Fruit fly (Drosophila melanogaster) whole organism, prepupa: ENCODE measurements around the gene Adat1.

Experiments
- CG10669 ChIP-seq: fragments of 200-800 bp; sonication (Bioruptor generic); optimal IDR thresholded peaks from 3 replicates; lab custom pipeline; 2018; ENCODE audit warnings: missing biosample characterization, mild to moderate bottlenecking, missing genetic modification characterization, moderate library complexity
- CG11294 ChIP-seq: fragments of 200-800 bp; sonication (Bioruptor generic); IDR thresholded peaks from 2 replicates; pipeline ENCODE4 v1.3.6; 2022; ENCODE audit warnings: missing biosample characterization, missing genetic modification characterization
- CG11902 ChIP-seq: fragments of 200-800 bp; sonication (Bioruptor generic); optimal IDR thresholded peaks from 3 replicates; lab custom pipeline; 2016; ENCODE audit warnings: missing biosample characterization, missing genetic modification characterization
- CG15336 ChIP-seq: fragments of 200-800 bp; sonication (Bioruptor generic); IDR thresholded peaks from 2 replicates; pipeline ENCODE4 v1.3.6; 2022; ENCODE audit warnings: missing biosample characterization, missing genetic modification characterization
- CG1621 ChIP-seq: fragments of 200-800 bp; sonication (Bioruptor generic); optimal IDR thresholded peaks from 3 replicates; lab custom pipeline; 2018; ENCODE audit warnings: missing biosample characterization, mild to moderate bottlenecking, missing genetic modification characterization
- CG32006 ChIP-seq: fragments of 200-800 bp; sonication (Bioruptor generic); optimal IDR thresholded peaks from 3 replicates; lab custom pipeline; 2017; ENCODE audit warnings: missing biosample characterization, mild to moderate bottlenecking, missing genetic modification characterization
- CG6163 ChIP-seq: fragments of 200-800 bp; sonication (Bioruptor generic); IDR thresholded peaks from 3 replicates; pipeline ENCODE4 v1.3.6; 2022; ENCODE audit warnings: missing biosample characterization, missing genetic modification characterization
- CG6276 ChIP-seq: fragments of 200-800 bp; sonication (Bioruptor generic); optimal IDR thresholded peaks from 2 replicates; lab custom pipeline; 2017; ENCODE audit warnings: missing biosample characterization, mild to moderate bottlenecking, missing genetic modification characterization
- CG6792 ChIP-seq: fragments of 200-800 bp; sonication (Bioruptor generic); optimal IDR thresholded peaks from 3 replicates; lab custom pipeline; 2016; ENCODE audit warnings: missing biosample characterization, missing genetic modification characterization
- CG6808 ChIP-seq: fragments of 200-800 bp; sonication (Bioruptor generic); optimal IDR thresholded peaks from 3 replicates; lab custom pipeline; 2017; ENCODE audit warnings: missing biosample characterization, missing genetic modification characterization, mild to moderate bottlenecking, moderate library complexity, missing genetic modification reagents
- CG6854 ChIP-seq: fragments of 200-800 bp; sonication (Bioruptor generic); optimal IDR thresholded peaks from 2 replicates; lab custom pipeline; 2017; ENCODE audit warnings: missing biosample characterization, mild to moderate bottlenecking, missing genetic modification characterization
- CG7368 ChIP-seq: fragments of 200-800 bp; sonication (Bioruptor generic); optimal IDR thresholded peaks from 3 replicates; lab custom pipeline; 2016; ENCODE audit warnings: missing biosample characterization, missing genetic modification characterization
- CG8319 ChIP-seq: fragments of 200-800 bp; sonication (Bioruptor generic); optimal IDR thresholded peaks from 3 replicates; lab custom pipeline; 2016; ENCODE audit warnings: missing biosample characterization, missing genetic modification characterization
- CG9139 ChIP-seq: fragments of 200-800 bp; sonication (Bioruptor generic); optimal IDR thresholded peaks from 3 replicates; lab custom pipeline; 2017; ENCODE audit warnings: missing biosample characterization, mild to moderate bottlenecking, missing genetic modification characterization
- Eip75B ChIP-seq: fragments of 200-800 bp; sonication (Bioruptor generic); optimal IDR thresholded peaks from 3 replicates; lab custom pipeline; 2016; ENCODE audit warnings: missing biosample characterization, missing genetic modification characterization
- Eip78C ChIP-seq: fragments of 200-800 bp; sonication (Bioruptor generic); peaks from one replicate; lab custom pipeline; 2016; ENCODE audit warnings: missing biosample characterization, missing genetic modification characterization
- Eip93F ChIP-seq: fragments of 200-800 bp; sonication (Bioruptor generic); optimal IDR thresholded peaks from 2 replicates; lab custom pipeline; 2016; ENCODE audit warnings: missing biosample characterization, mild to moderate bottlenecking, missing genetic modification characterization
- Ets21C ChIP-seq: fragments of 200-800 bp; sonication (Bioruptor generic); optimal IDR thresholded peaks from 3 replicates; lab custom pipeline; 2016; ENCODE audit warnings: missing biosample characterization, missing genetic modification characterization
- Gug ChIP-seq: fragments of 200-800 bp; sonication (Bioruptor generic); IDR thresholded peaks from 2 replicates; pipeline ENCODE4 v1.3.6; 2022; ENCODE audit warnings: missing biosample characterization, missing genetic modification characterization
- Hr38 ChIP-seq: sonication (Bioruptor generic); optimal IDR thresholded peaks from 2 replicates; lab custom pipeline; 2016; ENCODE audit warnings: missing biosample characterization, missing genetic modification characterization
- Hr39 ChIP-seq: fragments of 200-800 bp; sonication (Bioruptor generic); optimal IDR thresholded peaks from 2 replicates; lab custom pipeline; 2016; ENCODE audit warnings: missing biosample characterization, missing genetic modification characterization
- Hr4 ChIP-seq: fragments of 200-800 bp; sonication (Bioruptor generic); optimal IDR thresholded peaks from 3 replicates; lab custom pipeline; 2016; ENCODE audit warnings: missing biosample characterization, missing genetic modification characterization
- Lpt ChIP-seq: fragments of 200-800 bp; sonication (Bioruptor generic); optimal IDR thresholded peaks from 3 replicates; lab custom pipeline; 2016; ENCODE audit warnings: missing biosample characterization, missing genetic modification characterization
- OdsH ChIP-seq: fragments of 200-800 bp; sonication (Bioruptor generic); optimal IDR thresholded peaks from 3 replicates; lab custom pipeline; 2016; ENCODE audit warnings: missing biosample characterization, missing genetic modification characterization
- Sox14 ChIP-seq: fragments of 200-800 bp; sonication (Bioruptor generic); optimal IDR thresholded peaks from 3 replicates; lab custom pipeline; 2016; ENCODE audit warnings: missing biosample characterization, missing genetic modification characterization
- Sox15 ChIP-seq: fragments of 200-800 bp; sonication (Bioruptor generic); optimal IDR thresholded peaks from 3 replicates; lab custom pipeline; 2016; ENCODE audit warnings: missing biosample characterization, missing genetic modification characterization
- achi ChIP-seq: fragments of 200-800 bp; sonication (Bioruptor generic); optimal IDR thresholded peaks from 3 replicates; lab custom pipeline; 2016; ENCODE audit warnings: missing biosample characterization, missing genetic modification characterization
- acj6 ChIP-seq: fragments of 200-800 bp; sonication (Bioruptor generic); optimal IDR thresholded peaks from 3 replicates; lab custom pipeline; 2016; ENCODE audit warnings: missing biosample characterization, missing genetic modification characterization
- dsx ChIP-seq: fragments of 200-800 bp; optimal IDR thresholded peaks from 3 replicates; lab custom pipeline; 2019; ENCODE audit warnings: missing biosample characterization, mild to moderate bottlenecking, missing genetic modification characterization, moderate library complexity; ENCODE audit not compliant: poor library complexity, severe bottlenecking
- eg ChIP-seq: fragments of 200-800 bp; sonication (Bioruptor generic); IDR thresholded peaks from 3 replicates; pipeline ENCODE4 v1.3.6; 2022; ENCODE audit warnings: missing biosample characterization, missing genetic modification characterization
- esn ChIP-seq: fragments of 200-800 bp; sonication (Bioruptor generic); optimal IDR thresholded peaks from 2 replicates; lab custom pipeline; 2016; ENCODE audit warnings: missing biosample characterization, mild to moderate bottlenecking, missing genetic modification characterization, moderate library complexity
- fd59A ChIP-seq: fragments of 200-800 bp; sonication (Bioruptor generic); optimal IDR thresholded peaks from 2 replicates; lab custom pipeline; 2017; ENCODE audit warnings: missing biosample characterization, mild to moderate bottlenecking, missing genetic modification characterization, missing genetic modification reagents
- fkh ChIP-seq: fragments of 200-800 bp; sonication (Bioruptor generic); optimal IDR thresholded peaks from 3 replicates; lab custom pipeline; 2017; ENCODE audit warnings: missing biosample characterization, mild to moderate bottlenecking, missing genetic modification characterization, moderate library complexity
- net ChIP-seq: fragments of 200-800 bp; sonication (Bioruptor generic); optimal IDR thresholded peaks from 3 replicates; lab custom pipeline; 2016; ENCODE audit warnings: missing biosample characterization, missing genetic modification characterization
- pdm3 ChIP-seq: fragments of 200-800 bp; sonication (Bioruptor generic); optimal IDR thresholded peaks from 3 replicates; lab custom pipeline; 2016; ENCODE audit warnings: missing biosample characterization, missing genetic modification characterization
- salr ChIP-seq, 2 experiments: fragments of 200-800 bp; sonication (Bioruptor generic); optimal IDR thresholded peaks; 3 replicates each; lab custom pipeline; 2016 to 2018; ENCODE audit warnings: missing biosample characterization in 2 of 2, missing genetic modification characterization in 2 of 2, mild to moderate bottlenecking in 1 of 2
- spab ChIP-seq: fragments of 200-800 bp; sonication (Bioruptor generic); optimal IDR thresholded peaks from 2 replicates; lab custom pipeline; 2017; ENCODE audit warnings: missing biosample characterization, mild to moderate bottlenecking, missing genetic modification characterization, missing genetic modification reagents
- ss ChIP-seq, 2 experiments: fragments of 200-800 bp; sonication (Bioruptor generic); optimal IDR thresholded peaks; 2 replicates in 1 of 2; 3 replicates in 1 of 2; lab custom pipeline; 2017 to 2018; ENCODE audit warnings: mild to moderate bottlenecking in 2 of 2, missing biosample characterization in 2 of 2, missing genetic modification characterization in 2 of 2, moderate library complexity in 1 of 2
- svp ChIP-seq: fragments of 200-800 bp; sonication (Bioruptor generic); peaks from one replicate; lab custom pipeline; 2016; ENCODE audit warnings: missing biosample characterization, missing genetic modification characterization
- topi ChIP-seq: fragments of 200-800 bp; sonication (Bioruptor generic); optimal IDR thresholded peaks from 3 replicates; lab custom pipeline; 2016; ENCODE audit warnings: missing biosample characterization, missing genetic modification characterization
- vri ChIP-seq: fragments of 200-800 bp; sonication (Bioruptor generic); optimal IDR thresholded peaks from 3 replicates; lab custom pipeline; 2016; ENCODE audit warnings: missing biosample characterization, mild to moderate bottlenecking, missing genetic modification characterization

Gene Adat1

DNA sequence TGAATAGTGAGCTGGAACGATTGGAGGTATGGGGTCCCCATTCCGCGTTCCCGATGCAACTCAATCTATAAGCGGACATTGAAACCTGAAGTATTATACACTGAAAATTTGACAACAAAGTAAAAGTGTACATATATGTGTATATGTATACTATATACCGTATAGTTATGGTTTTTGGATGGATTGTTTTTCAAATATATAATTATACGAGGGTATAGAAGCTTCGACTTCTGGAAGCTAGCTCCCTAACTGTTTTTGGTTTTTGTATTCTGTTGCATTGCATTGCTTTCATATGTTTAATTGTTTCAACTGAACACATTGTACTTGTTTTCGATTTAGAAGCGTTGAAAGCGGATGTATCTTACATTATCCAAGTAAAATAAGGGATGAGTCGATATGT lies 1.9 kb upstream of the Adat1 start, which contains the start of gene CG16888:
CG16888 (minus strand) TSS at position 101 of the 400 bp plus-strand sequence.
- TF ChIP-seq fd59A (GFP tag; lab: Kevin White, UChicago) (no peak), esn (GFP tag; lab: Kevin White, UChicago) (no peak), Eip75B (GFP tag; lab: Kevin White, UChicago) (no peak), CG11294 (GFP tag; lab: Robert Waterston, UW) (no peak), CG6163 (GFP tag; lab: Robert Waterston, UW) (no peak), CG11902 (no peak), dsx (GFP tag; lab: Kevin White, UChicago) (no peak), CG6854 (GFP tag; lab: Kevin White, UChicago) (no peak), net (no peak), CG15336 (GFP tag; lab: Robert Waterston, UW) (no peak), Eip78C (GFP tag; lab: Kevin White, UChicago) (no peak), CG6276 (GFP tag; lab: Kevin White, UChicago) (no peak), ss (GFP tag; optimal IDR thresholded peaks at IDR 0.05; lab: Kevin White, UChicago) (no peak), spab (GFP tag; lab: Kevin White, UChicago) (no peak), topi (GFP tag; lab: Kevin White, UChicago) (no peak), Sox14 (GFP tag; lab: Kevin White, UChicago) (no peak), Ets21C (GFP tag; lab: Kevin White, UChicago) (no peak), Hr39 (GFP tag; lab: Kevin White, UChicago) (no peak), CG32006 (GFP tag; lab: Kevin White, UChicago) (no peak)

DNA sequence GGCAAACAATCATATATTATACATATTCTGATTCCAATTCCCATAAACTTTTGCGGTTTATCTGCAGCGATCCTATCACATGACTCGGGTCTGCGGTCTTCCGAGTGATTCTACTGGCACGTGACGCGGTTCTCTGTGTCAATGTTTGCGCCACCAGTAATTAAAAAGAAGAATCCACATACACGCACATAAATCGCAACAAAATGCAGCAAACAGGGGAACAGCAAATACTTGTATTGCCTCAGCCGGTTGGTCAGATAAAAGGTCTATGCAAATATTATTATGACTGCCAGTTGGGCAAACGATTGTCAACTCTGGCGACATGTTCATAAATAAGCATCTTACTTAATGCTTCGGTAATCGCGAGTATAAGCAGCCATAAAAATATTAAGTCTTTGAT lies 3.3 kb downstream of the Adat1 start:
- TF ChIP-seq ss (GFP tag; optimal IDR thresholded peaks at IDR 0.05; lab: Kevin White, UChicago): no peak
- peak; percentile 39 for TF ChIP-seq fkh (GFP tag; lab: Kevin White, UChicago)
- peak; percentile 64 for TF ChIP-seq Eip78C (GFP tag; lab: Kevin White, UChicago)
- no peak for TF ChIP-seq Sox15 (GFP tag; lab: Kevin White, UChicago)
- no peak for TF ChIP-seq salr (GFP tag; optimal IDR thresholded peaks at IDR 0.05; lab: Kevin White, UChicago)
- TF ChIP-seq esn (GFP tag; lab: Kevin White, UChicago): peak; percentile 40
- no peak for TF ChIP-seq vri (GFP tag; lab: Kevin White, UChicago)
- TF ChIP-seq, all 60 proteins: peak for 3

DNA sequence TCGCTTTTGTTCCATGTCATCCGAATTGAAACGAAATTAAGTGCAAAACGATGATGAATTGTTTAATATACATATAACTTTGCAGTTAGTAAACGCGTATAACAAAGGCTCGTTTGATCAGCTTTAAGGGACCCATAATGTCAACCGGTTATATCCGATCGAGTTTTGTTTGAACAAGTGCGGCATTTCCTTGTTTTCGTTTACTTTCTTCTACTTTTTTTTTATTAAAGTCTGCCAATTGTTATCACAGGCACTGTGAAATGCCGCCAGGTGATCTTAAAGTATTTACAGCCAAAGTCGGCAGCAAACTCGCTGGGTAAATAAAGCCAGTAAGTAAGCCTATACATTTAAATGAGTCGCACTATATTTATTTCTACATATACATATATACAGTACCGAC lies 4.2 kb downstream of the Adat1 start:
- peak; percentile 2 for TF ChIP-seq topi (GFP tag; lab: Kevin White, UChicago)
- no peak for TF ChIP-seq esn (GFP tag; lab: Kevin White, UChicago)
- no peak for TF ChIP-seq Ets21C (GFP tag; lab: Kevin White, UChicago)
- TF ChIP-seq fkh (GFP tag; lab: Kevin White, UChicago): peak; percentile 60
- no peak for TF ChIP-seq pdm3
- no peak for TF ChIP-seq Lpt
- TF ChIP-seq Eip78C (GFP tag; lab: Kevin White, UChicago): peak; percentile 42

DNA sequence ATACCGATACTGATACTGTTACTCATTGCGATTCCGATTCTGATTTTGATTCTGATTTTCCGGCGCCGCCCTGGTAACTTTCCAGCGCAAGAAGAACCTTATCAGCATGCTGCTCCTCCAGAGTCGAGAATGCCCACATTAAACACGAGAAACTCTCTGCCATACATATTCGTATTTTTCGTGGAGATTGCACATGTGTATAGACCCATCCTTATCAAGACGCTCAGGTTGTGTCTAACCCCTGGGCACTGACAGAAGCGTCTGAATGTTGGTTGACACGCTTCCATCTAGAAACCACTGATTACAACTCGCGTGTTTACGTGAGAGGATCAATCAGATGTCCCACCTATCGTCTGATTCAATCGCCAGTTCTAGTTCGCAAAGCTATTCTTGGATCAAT lies 6.1 kb downstream of the Adat1 start:
- no peak for TF ChIP-seq CG7368 (GFP tag; lab: Kevin White, UChicago)
- TF ChIP-seq svp (GFP tag; lab: Kevin White, UChicago): peak; percentile 94

DNA sequence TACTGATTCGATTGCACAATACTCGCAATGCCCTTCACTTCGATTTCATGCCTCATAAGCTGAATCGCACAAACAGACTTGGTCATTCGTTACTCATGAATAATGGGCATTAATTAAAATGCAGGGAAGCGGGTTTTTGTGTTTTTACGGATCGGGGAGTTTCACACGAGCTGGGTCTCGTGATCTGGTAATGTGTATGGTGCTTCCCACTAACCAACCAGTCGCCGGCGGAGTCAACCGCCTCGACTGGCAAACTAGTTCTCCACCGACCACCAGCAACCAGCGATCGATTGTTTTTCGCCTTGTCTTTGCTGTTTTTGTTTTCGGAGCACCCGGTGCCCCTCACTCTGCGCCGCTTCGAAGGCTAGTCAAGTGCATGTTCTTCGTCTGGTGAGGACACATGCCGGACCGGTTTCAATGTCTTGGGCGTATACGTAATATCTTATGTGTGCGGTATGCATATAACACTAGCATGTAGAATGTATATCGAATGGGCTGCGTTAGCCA lies 6.7 kb downstream of the Adat1 start:
- peak; percentile 53 for TF ChIP-seq Eip78C (GFP tag; lab: Kevin White, UChicago)
- peak; percentile 15 for TF ChIP-seq esn (GFP tag; lab: Kevin White, UChicago)
- no peak for TF ChIP-seq Eip93F (GFP tag; lab: Kevin White, UChicago)
- TF ChIP-seq acj6 (GFP tag; lab: Kevin White, UChicago): no peak
- peak; percentile 24 for TF ChIP-seq CG9139
- peak; percentile 13 for TF ChIP-seq CG10669
- no peak for TF ChIP-seq CG6854 (GFP tag; lab: Kevin White, UChicago)
- peak; percentile 6 for TF ChIP-seq vri (GFP tag; lab: Kevin White, UChicago)
- TF ChIP-seq Hr38: no peak
- no peak for TF ChIP-seq pdm3
- peak; percentile 44 to 75 for TF ChIP-seq ss (GFP tag; optimal IDR thresholded peaks at IDR 0.05; lab: Kevin White, UChicago)
- peak; percentile 80 for TF ChIP-seq svp (GFP tag; lab: Kevin White, UChicago)
- no peak for TF ChIP-seq OdsH (GFP tag; lab: Kevin White, UChicago)
- TF ChIP-seq fd59A (GFP tag; lab: Kevin White, UChicago): no peak
- TF ChIP-seq CG8319 (GFP tag; lab: Kevin White, UChicago): no peak
- peak; percentile 21 for TF ChIP-seq CG6808 (GFP tag; lab: Kevin White, UChicago)
- no peak for TF ChIP-seq CG6276 (GFP tag; lab: Kevin White, UChicago)
- TF ChIP-seq CG6792 (GFP tag; lab: Kevin White, UChicago): no peak
- peak; percentile 7 for TF ChIP-seq Lpt
- no peak for TF ChIP-seq net
- TF ChIP-seq achi: peak; percentile 13
- peak; percentile 71 for TF ChIP-seq CG1621 (tag; lab: Kevin White, UChicago)
- TF ChIP-seq CG32006 (GFP tag; lab: Kevin White, UChicago): no peak
- no peak for TF ChIP-seq Gug (GFP tag; lab: Robert Waterston, UW)
- TF ChIP-seq Hr4 (GFP tag; lab: Kevin White, UChicago): no peak
- peak; percentile 42; the same call in 1 of the 3 replicates for TF ChIP-seq eg (GFP tag; lab: Robert Waterston, UW)
